Worm (Caenorhabditis elegans) whole organism, late embryonic: ENCODE data around the gene F53H4.3.
A peak's percentile ranks its signal among the peaks of the same experiment; 100 is the strongest.

Source experiments
- C08G9.2 ChIP-seq: sonication (generic microtip); optimal IDR thresholded peaks from 2 replicates; lab custom pipeline; 2016; ENCODE audit warnings: mild to moderate bottlenecking, missing genetic modification characterization, moderate library complexity, missing compliant biosample characterization
- C38D4.7 ChIP-seq: fragments of 200-800 bp; sonication (Bioruptor generic); optimal IDR thresholded peaks from 2 replicates; lab custom pipeline; 2018; ENCODE audit warnings: mild to moderate bottlenecking, missing genetic modification characterization, moderate library complexity, missing compliant biosample characterization
- F13H6.1 ChIP-seq: sonication (generic microtip); optimal IDR thresholded peaks from 2 replicates; lab custom pipeline; 2016; ENCODE audit warnings: missing genetic modification characterization, missing compliant biosample characterization
- ceh-14 ChIP-seq: sonication (generic microtip); optimal IDR thresholded peaks from 2 replicates; lab custom pipeline; 2016; ENCODE audit warnings: missing genotype, missing genetic modification characterization, missing compliant biosample characterization
- ceh-18 ChIP-seq: sonication (generic microtip); optimal IDR thresholded peaks from 2 replicates; lab custom pipeline; 2016; ENCODE audit warnings: missing genetic modification characterization, missing compliant biosample characterization
- ceh-2 ChIP-seq: sonication (generic microtip); optimal IDR thresholded peaks from 2 replicates; lab custom pipeline; 2016; ENCODE audit warnings: missing genotype, missing genetic modification characterization, missing compliant biosample characterization
- ceh-24 ChIP-seq: sonication (generic microtip); optimal IDR thresholded peaks from 2 replicates; lab custom pipeline; 2016; ENCODE audit warnings: mild to moderate bottlenecking, missing genetic modification characterization, missing compliant biosample characterization
- ceh-30 ChIP-seq: fragments of 150-350 bp; optimal IDR thresholded peaks from 2 replicates; lab custom pipeline; 2014; ENCODE audit warnings: missing biosample characterization, missing genetic modification characterization
- ceh-31 ChIP-seq: sonication (generic microtip); optimal IDR thresholded peaks from 2 replicates; lab custom pipeline; 2016; ENCODE audit warnings: missing genetic modification characterization, missing compliant biosample characterization
- ceh-34 ChIP-seq: sonication (generic microtip); optimal IDR thresholded peaks from 2 replicates; lab custom pipeline; 2016; ENCODE audit warnings: mild to moderate bottlenecking, missing genetic modification characterization, missing compliant biosample characterization
- ceh-45 ChIP-seq: fragments of 200-800 bp; sonication (Bioruptor generic); IDR thresholded peaks from 2 replicates; pipeline ENCODE4 v1.3.6; 2022; ENCODE audit warnings: missing genetic modification reagents, missing genetic modification characterization, missing compliant biosample characterization
- ceh-48 ChIP-seq: sonication (generic microtip); optimal IDR thresholded peaks from 2 replicates; lab custom pipeline; 2016; ENCODE audit warnings: missing genetic modification characterization, inconsistent platforms, missing compliant biosample characterization
- ceh-9 ChIP-seq: sonication (generic microtip); optimal IDR thresholded peaks from 2 replicates; lab custom pipeline; 2016; ENCODE audit warnings: mild to moderate bottlenecking, missing genetic modification characterization, inconsistent platforms, missing compliant biosample characterization
- dmd-4 ChIP-seq: sonication (generic microtip); optimal IDR thresholded peaks from 2 replicates; lab custom pipeline; 2016; ENCODE audit warnings: borderline replicate concordance, missing genetic modification characterization, missing compliant biosample characterization
- elt-2 ChIP-seq: sonication (generic microtip); optimal IDR thresholded peaks from 2 replicates; lab custom pipeline; 2016; ENCODE audit warnings: missing genetic modification reagents, missing genetic modification characterization, missing compliant biosample characterization
- ets-4 ChIP-seq: sonication (generic microtip); optimal IDR thresholded peaks from 2 replicates; lab custom pipeline; 2016; ENCODE audit warnings: missing genetic modification characterization, missing compliant biosample characterization
- eyg-1 ChIP-seq: sonication (generic microtip); optimal IDR thresholded peaks from 2 replicates; lab custom pipeline; 2016; ENCODE audit warnings: missing genotype, missing genetic modification characterization, missing compliant biosample characterization
- fkh-10 ChIP-seq: fragments of 150-350 bp; optimal IDR thresholded peaks from 2 replicates; lab custom pipeline; 2014; ENCODE audit warnings: missing biosample characterization, missing genetic modification reagents, missing genetic modification characterization
- gmeb-2 ChIP-seq: sonication (generic microtip); optimal IDR thresholded peaks from 2 replicates; lab custom pipeline; 2016; ENCODE audit warnings: missing genetic modification characterization, inconsistent platforms, missing compliant biosample characterization
- hlh-15 ChIP-seq: sonication (generic microtip); optimal IDR thresholded peaks from 2 replicates; lab custom pipeline; 2016; ENCODE audit warnings: missing genetic modification characterization, missing compliant biosample characterization
- hlh-30 ChIP-seq: sonication (generic microtip); optimal IDR thresholded peaks from 2 replicates; lab custom pipeline; 2017; ENCODE audit warnings: antibody characterized with exemption, missing genetic modification characterization, missing compliant biosample characterization; ENCODE audit not compliant: insufficient read depth
- hlh-8 ChIP-seq: sonication (generic microtip); optimal IDR thresholded peaks from 2 replicates; lab custom pipeline; 2016; ENCODE audit warnings: missing genotype, missing genetic modification characterization, missing compliant biosample characterization
- lim-6 ChIP-seq: sonication (generic microtip); optimal IDR thresholded peaks from 2 replicates; lab custom pipeline; 2016; ENCODE audit warnings: missing genetic modification characterization, missing compliant biosample characterization
- lin-11 ChIP-seq: fragments of 200-800 bp; sonication (Bioruptor generic); optimal IDR thresholded peaks from 2 replicates; lab custom pipeline; 2018; ENCODE audit warnings: mild to moderate bottlenecking, missing genetic modification characterization, missing compliant biosample characterization
- madf-2 ChIP-seq: sonication (generic microtip); optimal IDR thresholded peaks from 2 replicates; lab custom pipeline; 2017; ENCODE audit warnings: missing genetic modification characterization, missing compliant biosample characterization
- mec-3 ChIP-seq: sonication (generic microtip); optimal IDR thresholded peaks from 2 replicates; lab custom pipeline; 2016; ENCODE audit warnings: borderline replicate concordance, missing genetic modification characterization, missing compliant biosample characterization
- nfya-1 ChIP-seq: sonication (generic microtip); optimal IDR thresholded peaks from 2 replicates; lab custom pipeline; 2017; ENCODE audit warnings: missing genetic modification characterization, mild to moderate bottlenecking, missing compliant biosample characterization, antibody characterized with exemption, moderate library complexity
- nhr-232 ChIP-seq: sonication (generic microtip); optimal IDR thresholded peaks from 2 replicates; lab custom pipeline; 2016; ENCODE audit warnings: missing genetic modification characterization, missing compliant biosample characterization
- npax-4 ChIP-seq: sonication (generic microtip); optimal IDR thresholded peaks from 2 replicates; lab custom pipeline; 2016; ENCODE audit warnings: missing genetic modification characterization, missing compliant biosample characterization
- pax-1 ChIP-seq: fragments of 150-350 bp; optimal IDR thresholded peaks from 2 replicates; lab custom pipeline; 2014; ENCODE audit warnings: missing biosample characterization, missing genetic modification characterization
- pha-2 ChIP-seq: sonication (generic microtip); optimal IDR thresholded peaks from 2 replicates; lab custom pipeline; 2017; ENCODE audit warnings: mild to moderate bottlenecking, missing genetic modification characterization, missing compliant biosample characterization
- ref-2 ChIP-seq: sonication (generic microtip); optimal IDR thresholded peaks from 2 replicates; lab custom pipeline; 2016; ENCODE audit warnings: missing genetic modification characterization, missing compliant biosample characterization
- rnt-1 ChIP-seq: sonication (generic microtip); optimal IDR thresholded peaks from 2 replicates; lab custom pipeline; 2016; ENCODE audit warnings: missing genetic modification characterization, missing compliant biosample characterization
- sdc-2 ChIP-seq: sonication (generic microtip); optimal IDR thresholded peaks from 2 replicates; lab custom pipeline; 2016; ENCODE audit warnings: missing genotype, missing genetic modification characterization, missing compliant biosample characterization
- sox-2 ChIP-seq: fragments of 200-800 bp; sonication (Bioruptor generic); IDR thresholded peaks from 2 replicates; pipeline ENCODE4 v1.3.6; 2022; ENCODE audit warnings: missing genetic modification reagents, missing genetic modification characterization, missing compliant biosample characterization
- tbx-2 ChIP-seq: sonication (generic microtip); optimal IDR thresholded peaks from 2 replicates; lab custom pipeline; 2016; ENCODE audit warnings: missing genetic modification characterization, missing compliant biosample characterization
- tbx-7 ChIP-seq: sonication (generic microtip); optimal IDR thresholded peaks from 2 replicates; lab custom pipeline; 2016; ENCODE audit warnings: missing genotype, missing genetic modification characterization, missing compliant biosample characterization
- unc-42 ChIP-seq: sonication (generic microtip); optimal IDR thresholded peaks from 2 replicates; lab custom pipeline; 2016; ENCODE audit warnings: missing genotype, missing genetic modification characterization, missing compliant biosample characterization
- unc-55 ChIP-seq: sonication (generic microtip); optimal IDR thresholded peaks from 2 replicates; lab custom pipeline; 2017; ENCODE audit warnings: missing biosample characterization, missing genetic modification reagents, missing genetic modification characterization
- zip-5 ChIP-seq: sonication (generic microtip); optimal IDR thresholded peaks from 2 replicates; lab custom pipeline; 2016; ENCODE audit warnings: missing genetic modification characterization, missing compliant biosample characterization
- ztf-16 ChIP-seq: sonication (generic microtip); optimal IDR thresholded peaks from 2 replicates; lab custom pipeline; 2017; ENCODE audit warnings: missing genetic modification characterization, missing compliant biosample characterization

F53H4.3 gene

DNA sequence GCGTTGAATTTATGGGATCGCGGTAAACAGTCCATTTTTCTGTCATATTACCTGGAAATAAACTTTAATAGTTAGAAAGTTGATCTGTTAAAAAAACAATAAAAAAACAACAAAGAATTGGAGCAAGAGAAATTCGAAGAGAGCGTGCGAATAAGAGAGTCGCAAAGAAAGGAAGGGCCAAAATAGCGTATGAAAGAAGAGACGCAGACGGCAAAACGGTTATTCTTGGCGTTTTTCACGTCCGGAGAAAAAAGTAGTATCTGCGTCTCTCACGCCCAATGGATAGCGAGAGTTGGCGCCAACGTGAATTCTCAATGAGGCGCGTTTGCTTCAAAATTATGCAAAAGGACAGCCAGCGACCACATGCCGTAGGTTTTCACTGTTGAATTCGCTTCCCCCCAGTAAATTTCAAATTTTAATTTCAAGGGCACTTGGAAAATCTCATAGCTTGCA is 26.8 kb downstream of the F53H4.3 start, which contains the start of gene F53H4.6:
TSS of gene F53H4.6 (minus strand) at position 51 of the 453 bp plus-strand sequence.
- TF ChIP-seq unc-42 (tag; lab: Kevin White, UChicago) (peak; percentile 11), ceh-34 (no peak), eyg-1 (tag; lab: Kevin White, UChicago) (no peak), ref-2 (tag; lab: Kevin White, UChicago) (peak; percentile 23), pax-1 (tag; lab: Kevin White, UChicago) (peak; percentile 4), elt-2 (tag; lab: Kevin White, UChicago) (no peak), mec-3 (tag; lab: Kevin White, UChicago) (no peak), pha-2 (tag; lab: Kevin White, UChicago) (no peak), ceh-48 (tag; lab: Kevin White, UChicago) (no peak), ceh-31 (tag; lab: Kevin White, UChicago) (peak; percentile 24), nfya-1 (tag; lab: Kevin White, UChicago) (peak; percentile 38), fkh-10 (GFP tag; lab: Kevin White, UChicago) (no peak), npax-4 (tag; lab: Kevin White, UChicago) (no peak), ceh-9 (tag; lab: Kevin White, UChicago) (no peak)

- no peak for TF ChIP-seq nhr-232 (tag; lab: Kevin White, UChicago)
- no peak for TF ChIP-seq madf-2 (tag; lab: Kevin White, UChicago)
- no peak for TF ChIP-seq pha-2 (tag; lab: Kevin White, UChicago)
- TF ChIP-seq ztf-16 = no peak
- no peak for TF ChIP-seq hlh-30
- no peak for TF ChIP-seq hlh-15
- TF ChIP-seq unc-42 (tag; lab: Kevin White, UChicago) = no peak
- no peak for TF ChIP-seq lin-11 (tag; lab: Kevin White, UChicago)
- no peak for TF ChIP-seq ref-2 (tag; lab: Kevin White, UChicago)
- TF ChIP-seq C08G9.2 (tag; lab: Kevin White, UChicago) = no peak
- TF ChIP-seq gmeb-2 (tag; lab: Kevin White, UChicago) = no peak
These were observed 30.5 kb downstream of the F53H4.3 start, which contains the start of gene F53H4.2 for ce11 chrX:15856853-15857252. TSS of gene F53H4.2 (plus strand) at chrX:15857153.

ce11 chrX:15851013-15851412 is 36.4 kb downstream of the F53H4.3 start:
- TF ChIP-seq C38D4.7 (GFP tag; lab: Kevin White, UChicago) (no peak), sox-2 (GFP tag; lab: Robert Waterston, UW) (no peak), madf-2 (tag; lab: Kevin White, UChicago) (no peak), unc-55 (GFP tag; lab: Kevin White, UChicago) (no peak), lin-11 (tag; lab: Kevin White, UChicago) (no peak), ceh-9 (tag; lab: Kevin White, UChicago) (no peak), ceh-30 (no peak), dmd-4 (tag; lab: Kevin White, UChicago) (no peak), ceh-45 (GFP tag; lab: Robert Waterston, UW) (no peak)

DNA sequence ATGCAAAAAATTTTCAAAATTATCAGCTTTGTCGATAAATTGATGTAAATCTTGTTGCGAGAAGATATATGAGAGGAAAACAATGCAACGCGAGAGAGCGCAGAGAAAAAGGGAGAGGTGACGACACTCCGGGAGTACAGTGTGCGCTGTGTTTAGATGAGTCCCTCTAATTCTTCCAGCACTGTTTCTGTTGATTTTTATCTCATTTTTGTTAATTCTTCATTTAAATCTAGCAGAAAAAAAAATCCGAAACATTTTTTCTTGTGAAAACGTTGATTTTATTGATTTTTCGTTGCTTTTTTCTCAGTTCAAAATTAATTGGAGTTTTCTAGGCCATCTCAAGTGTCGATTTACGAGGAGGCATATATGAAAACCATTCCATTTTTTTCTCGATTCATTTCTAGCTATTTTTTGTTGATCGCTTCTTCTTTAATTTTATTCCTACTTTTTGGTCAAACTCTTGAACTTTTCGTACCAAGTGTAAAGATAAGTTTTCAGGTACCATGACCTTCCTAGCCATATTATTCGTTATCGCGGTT is 37.9 kb downstream of the F53H4.3 start, which contains the start of gene acl-1:
TSS of gene acl-1 (plus strand) at position 489 of the 539 bp plus-strand sequence.
- TF ChIP-seq ceh-2 = peak; percentile 75
- peak; percentile 87 for TF ChIP-seq unc-42 (tag; lab: Kevin White, UChicago)
- peak; percentile 85 for TF ChIP-seq C08G9.2 (tag; lab: Kevin White, UChicago)
- TF ChIP-seq fkh-10 (GFP tag; lab: Kevin White, UChicago) = no peak
- peak; percentile 49 for TF ChIP-seq nfya-1 (tag; lab: Kevin White, UChicago)
- TF ChIP-seq ceh-34 = peak; percentile 54
- peak; percentile 85 for TF ChIP-seq mec-3 (tag; lab: Kevin White, UChicago)
- TF ChIP-seq nhr-232 (tag; lab: Kevin White, UChicago) = no peak
- peak; percentile 28 for TF ChIP-seq ztf-16
- peak; percentile 95 for TF ChIP-seq ceh-31 (tag; lab: Kevin White, UChicago)
- peak; percentile 80 for TF ChIP-seq rnt-1 (tag; lab: Kevin White, UChicago)
- no peak for TF ChIP-seq ceh-45 (GFP tag; lab: Robert Waterston, UW)
- peak; percentile 74 for TF ChIP-seq ets-4 (tag; lab: Kevin White, UChicago)
- no peak for TF ChIP-seq ceh-48 (tag; lab: Kevin White, UChicago)
- TF ChIP-seq tbx-7 (tag; lab: Kevin White, UChicago) = peak; percentile 72
- TF ChIP-seq ref-2 (tag; lab: Kevin White, UChicago) = peak; percentile 65
- peak; percentile 18 for TF ChIP-seq zip-5 (tag; lab: Kevin White, UChicago)
- peak; percentile 65 for TF ChIP-seq ceh-18
- peak; percentile 77 for TF ChIP-seq sdc-2 (tag; lab: Kevin White, UChicago)
- peak; percentile 72 for TF ChIP-seq tbx-2
- no peak for TF ChIP-seq unc-55 (GFP tag; lab: Kevin White, UChicago)
- peak; percentile 6 for TF ChIP-seq lim-6
- peak; percentile 18 for TF ChIP-seq hlh-8 (tag; lab: Kevin White, UChicago)
- peak; percentile 44 for TF ChIP-seq F13H6.1 (tag; lab: Kevin White, UChicago)
- TF ChIP-seq ceh-14 = peak; percentile 47
- no peak for TF ChIP-seq ceh-24
